Fruit fly (Drosophila melanogaster) whole organism, embryonic: Measurements from ENCODE around the gene Ankrd49.

Experiments used
- BEAF-32 ChIP-seq: fragments of 200-800 bp; sonication (Bioruptor generic); optimal IDR thresholded peaks from 3 replicates; lab custom pipeline; 2017; ENCODE audit warnings: missing biosample characterization, missing genetic modification characterization, mild to moderate bottlenecking, moderate library complexity, missing genetic modification reagents
- CG11723 ChIP-seq: fragments of 200-800 bp; sonication (Bioruptor generic); optimal IDR thresholded peaks from 2 replicates; lab custom pipeline; 2017; ENCODE audit warnings: missing biosample characterization, mild to moderate bottlenecking, missing genetic modification characterization
- CG12155 ChIP-seq: fragments of 200-800 bp; sonication (Bioruptor generic); optimal IDR thresholded peaks from 3 replicates; lab custom pipeline; 2016; ENCODE audit warnings: missing biosample characterization, missing genetic modification characterization
- CG15011 ChIP-seq: fragments of 200-800 bp; sonication (Bioruptor generic); optimal IDR thresholded peaks from 3 replicates; lab custom pipeline; 2018; ENCODE audit warnings: missing biosample characterization, mild to moderate bottlenecking, missing genetic modification characterization
- CG16779 ChIP-seq: fragments of 200-800 bp; sonication (Bioruptor generic); IDR thresholded peaks from 2 replicates; pipeline ENCODE4 v1.3.6; 2022; ENCODE audit warnings: missing biosample characterization, missing genetic modification characterization
- CG16815 ChIP-seq: fragments of 200-800 bp; sonication (Bioruptor generic); optimal IDR thresholded peaks from 3 replicates; lab custom pipeline; 2017; ENCODE audit warnings: missing biosample characterization, mild to moderate bottlenecking, missing genetic modification characterization
- CG18262 ChIP-seq: fragments of 200-800 bp; optimal IDR thresholded peaks from 3 replicates; lab custom pipeline; 2019; ENCODE audit warnings: missing biosample characterization, mild to moderate bottlenecking, missing genetic modification characterization, moderate library complexity
- CG18599 ChIP-seq: fragments of 200-800 bp; sonication (Bioruptor generic); optimal IDR thresholded peaks from 3 replicates; lab custom pipeline; 2017; ENCODE audit warnings: missing biosample characterization, missing genetic modification characterization, mild to moderate bottlenecking, moderate library complexity, missing genetic modification reagents
- CG2116 ChIP-seq: fragments of 200-800 bp; sonication (Bioruptor generic); optimal IDR thresholded peaks from 3 replicates; lab custom pipeline; 2018; ENCODE audit warnings: missing biosample characterization, mild to moderate bottlenecking, missing genetic modification characterization
- CG2129 ChIP-seq: fragments of 200-800 bp; sonication (Bioruptor generic); IDR thresholded peaks from 2 replicates; pipeline ENCODE4 v1.3.6; 2022; ENCODE audit warnings: missing biosample characterization, missing genetic modification characterization; ENCODE audit not compliant: partially characterized antibody
- CG2202 ChIP-seq: fragments of 200-800 bp; sonication (Bioruptor generic); optimal IDR thresholded peaks from 2 replicates; lab custom pipeline; 2018; ENCODE audit warnings: missing biosample characterization, mild to moderate bottlenecking, missing genetic modification characterization
- CG33557 ChIP-seq: fragments of 200-800 bp; sonication (Bioruptor generic); optimal IDR thresholded peaks from 2 replicates; lab custom pipeline; 2019; ENCODE audit warnings: missing biosample characterization, mild to moderate bottlenecking, missing genetic modification characterization, moderate library complexity
- CG34422 ChIP-seq: fragments of 200-800 bp; sonication (Bioruptor generic); IDR thresholded peaks from 3 replicates; pipeline ENCODE4 v1.3.6; 2022; ENCODE audit warnings: missing biosample characterization, missing genetic modification characterization
- CG4282 ChIP-seq: fragments of 200-800 bp; sonication (Bioruptor generic); optimal IDR thresholded peaks from 2 replicates; lab custom pipeline; 2016; ENCODE audit warnings: missing biosample characterization, missing genetic modification characterization
- CG4404 ChIP-seq: fragments of 200-800 bp; sonication (Bioruptor generic); IDR thresholded peaks from 2 replicates; pipeline ENCODE4 v1.3.6; 2022; ENCODE audit warnings: missing biosample characterization, missing genetic modification characterization
- CG4424 ChIP-seq: fragments of 200-800 bp; sonication (Bioruptor generic); optimal IDR thresholded peaks from 3 replicates; lab custom pipeline; 2016; ENCODE audit warnings: missing biosample characterization, missing genetic modification characterization
- CG5180 ChIP-seq: fragments of 200-800 bp; sonication (Bioruptor generic); optimal IDR thresholded peaks from 3 replicates; lab custom pipeline; 2017; ENCODE audit warnings: missing biosample characterization, missing genetic modification characterization, mild to moderate bottlenecking, moderate library complexity, missing genetic modification reagents
- CG7372 ChIP-seq: fragments of 200-800 bp; sonication (Bioruptor generic); IDR thresholded peaks from 2 replicates; pipeline ENCODE4 v1.3.6; 2022; ENCODE audit warnings: missing biosample characterization, missing genetic modification characterization
- CG7786 ChIP-seq: fragments of 200-800 bp; sonication (Bioruptor generic); optimal IDR thresholded peaks from 2 replicates; lab custom pipeline; 2016; ENCODE audit warnings: missing biosample characterization, missing genetic modification characterization
- CG8290 ChIP-seq, 3 experiments: fragments of 200-800 bp; sonication (Bioruptor generic); optimal IDR thresholded peaks; 2 replicates each; lab custom pipeline; 2016 to 2019; ENCODE audit warnings: missing biosample characterization in 3 of 3, missing genetic modification characterization in 3 of 3, mild to moderate bottlenecking in 2 of 3, moderate library complexity in 1 of 3
- CG9817 ChIP-seq: fragments of 200-800 bp; sonication (Bioruptor generic); optimal IDR thresholded peaks from 2 replicates; lab custom pipeline; 2018; ENCODE audit warnings: missing biosample characterization, mild to moderate bottlenecking, missing genetic modification characterization, moderate library complexity
- Deaf1 ChIP-seq: fragments of 200-800 bp; optimal IDR thresholded peaks from 3 replicates; lab custom pipeline; 2019; ENCODE audit warnings: missing biosample characterization, mild to moderate bottlenecking, missing genetic modification characterization, moderate library complexity
- Elba2 ChIP-seq: fragments of 200-800 bp; sonication (Bioruptor generic); optimal IDR thresholded peaks from 3 replicates; lab custom pipeline; 2016; ENCODE audit warnings: missing biosample characterization, missing genetic modification characterization
- H15 ChIP-seq: fragments of 200-800 bp; sonication (Bioruptor generic); IDR thresholded peaks from 3 replicates; pipeline ENCODE4 v1.3.6; 2022; ENCODE audit warnings: missing biosample characterization, missing genetic modification characterization
- Hand ChIP-seq: fragments of 200-800 bp; sonication (Bioruptor generic); optimal IDR thresholded peaks from 2 replicates; lab custom pipeline; 2017; ENCODE audit warnings: mild to moderate bottlenecking, missing biosample characterization, missing genetic modification reagents, missing genetic modification characterization
- Hr78 ChIP-seq, 2 experiments: fragments of 200-800 bp in 1 of 2; fragments of >200 bp in 1 of 2; sonication (Bioruptor generic) in 1 of 2; optimal IDR thresholded peaks; 2 replicates each; lab custom pipeline; 2017 to 2019; ENCODE audit warnings: missing biosample characterization in 2 of 2, missing genetic modification characterization in 2 of 2, mild to moderate bottlenecking in 1 of 2, moderate library complexity in 1 of 2
- Max ChIP-seq: fragments of 200-800 bp; sonication (Bioruptor generic); optimal IDR thresholded peaks from 2 replicates; lab custom pipeline; 2016; ENCODE audit warnings: missing biosample characterization, mild to moderate bottlenecking, missing genetic modification characterization
- Med ChIP-seq: fragments of 200-800 bp; sonication (Bioruptor generic); peaks from one replicate; lab custom pipeline; 2016; ENCODE audit warnings: missing biosample characterization, missing genetic modification characterization, mild to moderate bottlenecking, inconsistent platforms, moderate library complexity
- Opbp ChIP-seq: fragments of 200-800 bp; sonication (Bioruptor generic); IDR thresholded peaks from 3 replicates; pipeline ENCODE4 v1.3.6; 2022; ENCODE audit warnings: missing biosample characterization, missing genetic modification characterization; ENCODE audit not compliant: partially characterized antibody
- Poxn ChIP-seq: fragments of 200-800 bp; sonication (Bioruptor generic); IDR thresholded peaks from 2 replicates; pipeline ENCODE4 v1.3.6; 2022; ENCODE audit warnings: missing biosample characterization, missing genetic modification characterization
- aop ChIP-seq: fragments of 200-800 bp; sonication (Bioruptor generic); IDR thresholded peaks from 2 replicates; pipeline ENCODE4 v1.3.6; 2022; ENCODE audit warnings: missing biosample characterization, missing genetic modification characterization
- caup ChIP-seq: fragments of 200-800 bp; sonication (Bioruptor generic); optimal IDR thresholded peaks from 3 replicates; lab custom pipeline; 2017; ENCODE audit warnings: missing biosample characterization, mild to moderate bottlenecking, missing genetic modification characterization, moderate library complexity; ENCODE audit not compliant: severe bottlenecking
- cg ChIP-seq: fragments of 200-800 bp; sonication (Bioruptor generic); optimal IDR thresholded peaks from 3 replicates; lab custom pipeline; 2019; ENCODE audit warnings: missing biosample characterization, mild to moderate bottlenecking, missing genetic modification characterization, moderate library complexity
- chm ChIP-seq: fragments of 200-800 bp; sonication (Bioruptor generic); IDR thresholded peaks from 2 replicates; pipeline ENCODE4 v1.3.6; 2022; ENCODE audit warnings: missing biosample characterization, missing genetic modification characterization
- ewg ChIP-seq: fragments of 200-800 bp; sonication (Bioruptor generic); optimal IDR thresholded peaks from 3 replicates; lab custom pipeline; 2017; ENCODE audit warnings: mild to moderate bottlenecking, missing biosample characterization, missing genetic modification reagents, missing genetic modification characterization
- ind ChIP-seq: fragments of 200-800 bp; sonication (Bioruptor generic); optimal IDR thresholded peaks from 3 replicates; lab custom pipeline; 2016; ENCODE audit warnings: missing biosample characterization, missing genetic modification characterization
- lilli ChIP-seq: fragments of 200-800 bp; sonication (Bioruptor generic); optimal IDR thresholded peaks from 3 replicates; lab custom pipeline; 2016; ENCODE audit warnings: missing biosample characterization, missing genetic modification characterization
- lov ChIP-seq, 2 experiments: fragments of 200-800 bp in 1 of 2; fragments of >200 bp in 1 of 2; sonication (Bioruptor generic) in 1 of 2; IDR thresholded peaks in 1 of 2; optimal IDR thresholded peaks in 1 of 2; 2 replicates in 1 of 2; 3 replicates in 1 of 2; pipeline versions ENCODE4 v1.3.6 to Lab custom; 2017 to 2022; ENCODE audit warnings: missing biosample characterization in 1 of 2, missing genetic modification characterization in 1 of 2
- mld ChIP-seq: fragments of 200-800 bp; sonication (Bioruptor generic); IDR thresholded peaks from 3 replicates; pipeline ENCODE4 v1.3.6; 2022; ENCODE audit warnings: missing biosample characterization, missing genetic modification characterization; ENCODE audit not compliant: partially characterized antibody
- odd ChIP-seq: fragments of 200-800 bp; sonication (Bioruptor generic); optimal IDR thresholded peaks from 2 replicates; lab custom pipeline; 2017; ENCODE audit warnings: missing biosample characterization, mild to moderate bottlenecking, missing genetic modification characterization
- pan ChIP-seq, 4 experiments: fragments of >200 bp in 3 of 4; fragments of 200-800 bp in 1 of 4; sonication (Bioruptor generic) in 1 of 4; optimal IDR thresholded peaks in 3 of 4; IDR thresholded peaks in 1 of 4; 2 replicates each; pipeline versions ENCODE4 v1.3.6 to Lab custom; 2017 to 2022; ENCODE audit warnings: missing biosample characterization in 2 of 4, missing genetic modification characterization in 2 of 4, mixed read lengths in 1 of 4
- phol ChIP-seq: fragments of 200-800 bp; sonication (Bioruptor generic); optimal IDR thresholded peaks from 3 replicates; lab custom pipeline; 2018; ENCODE audit warnings: missing biosample characterization, mild to moderate bottlenecking, missing genetic modification characterization, moderate library complexity
- pzg ChIP-seq: fragments of 200-800 bp; sonication (Bioruptor generic); optimal IDR thresholded peaks from 3 replicates; lab custom pipeline; 2018; ENCODE audit warnings: missing biosample characterization, mild to moderate bottlenecking, missing genetic modification characterization, moderate library complexity
- ranshi ChIP-seq: fragments of 200-800 bp; sonication (Bioruptor generic); IDR thresholded peaks from 2 replicates; pipeline ENCODE4 v1.3.6; 2022; ENCODE audit warnings: missing biosample characterization, missing genetic modification characterization
- scrt ChIP-seq: fragments of 200-800 bp; sonication (Bioruptor generic); optimal IDR thresholded peaks from 2 replicates; lab custom pipeline; 2018; ENCODE audit warnings: missing biosample characterization, mild to moderate bottlenecking, missing genetic modification characterization, moderate library complexity
- shn ChIP-seq: fragments of 200-800 bp; sonication (Bioruptor generic); optimal IDR thresholded peaks from 3 replicates; lab custom pipeline; 2016; ENCODE audit warnings: missing biosample characterization, missing genetic modification characterization
- tgo ChIP-seq: fragments of 200-800 bp; sonication (Bioruptor generic); IDR thresholded peaks from 3 replicates; pipeline ENCODE4 v1.3.6; 2022; ENCODE audit warnings: missing biosample characterization, missing genetic modification characterization
- trem ChIP-seq: fragments of 200-800 bp; optimal IDR thresholded peaks from 3 replicates; lab custom pipeline; 2019; ENCODE audit warnings: missing biosample characterization, mild to moderate bottlenecking, missing genetic modification characterization, moderate library complexity

The Ankrd49 gene

DNA sequence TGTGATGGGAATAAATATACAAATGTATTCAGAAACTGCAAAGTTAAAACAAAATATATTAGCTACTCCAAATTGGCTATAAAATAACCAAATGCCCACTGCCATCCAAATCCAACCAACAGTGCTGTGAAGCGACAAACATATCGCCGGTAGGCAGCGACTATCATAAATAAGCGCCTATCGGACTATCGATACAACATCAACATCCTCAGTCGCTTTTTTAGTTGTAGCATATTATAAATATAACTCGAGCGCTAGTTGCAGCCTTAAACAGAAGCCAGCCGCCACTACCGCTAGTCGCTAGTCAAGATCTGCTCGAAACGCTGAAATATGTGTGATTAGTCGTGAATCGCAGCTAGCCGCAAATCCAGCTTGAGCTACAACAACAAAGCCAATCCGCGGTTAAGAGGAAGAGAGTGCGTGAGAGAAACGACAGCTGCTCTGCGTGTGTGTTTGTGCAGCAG lies 32.1 kb upstream of the Ankrd49 start (continued):
- TF ChIP-seq phol (tag; lab: Kevin White, UChicago) (peak; percentile 47), CG9817 (tag; lab: Kevin White, UChicago) (peak; percentile 61), CG4424 (GFP tag; lab: Kevin White, UChicago) (peak; percentile 28), Deaf1 (no peak), trem (tag; lab: Kevin White, UChicago) (peak; percentile 58), CG4282 (GFP tag; lab: Kevin White, UChicago) (peak; percentile 21), CG2116 (peak; percentile 38), CG12155 (GFP tag; lab: Kevin White, UChicago) (peak; percentile 26), odd (GFP tag; lab: Kevin White, UChicago) (no peak), CG2202 (tag; lab: Kevin White, UChicago) (no peak), H15 (GFP tag; lab: Robert Waterston, UW) (no peak), CG16815 (GFP tag; lab: Kevin White, UChicago) (no peak), CG34422 (GFP tag; lab: Robert Waterston, UW) (peak; percentile 79), Hand (no peak), CG15011 (GFP tag; lab: Kevin White, UChicago) (no peak), CG4404 (GFP tag; lab: Robert Waterston, UW) (no peak), caup (GFP tag; lab: Kevin White, UChicago) (peak; percentile 21), chm (no peak), CG18262 (tag; lab: Kevin White, UChicago) (no peak), CG33557 (GFP tag; lab: Kevin White, UChicago) (peak; percentile 0), Poxn (GFP tag; lab: Robert Waterston, UW) (no peak), CG8290 (GFP tag; optimal IDR thresholded peaks at IDR 0.05; lab: Kevin White, UChicago) (peak; percentile 17), CG8290 (tag; optimal IDR thresholded peaks at IDR 0.05; lab: Kevin White, UChicago) (no peak), scrt (GFP tag; lab: Kevin White, UChicago) (no peak), lov (optimal IDR thresholded peaks at IDR 0.05; lab: Kevin White, UChicago) (no peak), lov (GFP tag; IDR thresholded peaks at IDR 0.05; lab: Robert Waterston, UW) (no peak; the same call in 2 of the 3 replicates), ewg (GFP tag; lab: Kevin White, UChicago) (no peak), aop (GFP tag; lab: Robert Waterston, UW) (no peak), pan (optimal IDR thresholded peaks at IDR 0.05; lab: Kevin White, UChicago) (no peak), pan (GFP tag; optimal IDR thresholded peaks at IDR 0.05 in 1 of 2, IDR thresholded peaks at IDR 0.05 in 1 of 2) (no peak), Max (GFP tag; lab: Kevin White, UChicago) (no peak), Opbp (GFP tag; lab: Robert Waterston, UW) (peak; percentile 93), tgo (no peak), CG18599 (no peak), cg (peak; percentile 55), CG7372 (peak; percentile 19; the same call in 1 of the 2 replicates), CG5180 (GFP tag; lab: Kevin White, UChicago) (no peak), ranshi (0 out of 2 replicates have a peak, but pooled peaks have one; percentile 47), Med (GFP tag; lab: Kevin White, UChicago) (peak; percentile 93), CG7786 (GFP tag; lab: Kevin White, UChicago) (peak; percentile 2), CG2129 (GFP tag; lab: Robert Waterston, UW) (peak; percentile 70), mld (peak; percentile 85), Hr78 (GFP tag; optimal IDR thresholded peaks at IDR 0.05; lab: Kevin White, UChicago) (no peak), Elba2 (GFP tag; lab: Kevin White, UChicago) (peak; percentile 39), shn (GFP tag; lab: Kevin White, UChicago) (peak; percentile 39), CG16779 (GFP tag; lab: Robert Waterston, UW) (no peak), pzg (GFP tag; lab: Kevin White, UChicago) (peak; percentile 74), lilli (peak; percentile 44), ind (GFP tag; lab: Kevin White, UChicago) (peak; percentile 15), BEAF-32 (GFP tag; lab: Kevin White, UChicago) (peak; percentile 87), CG11723 (GFP tag; lab: Kevin White, UChicago) (no peak)
